Worm (Caenorhabditis elegans) whole organism, L3 larva: ENCODE results near the gene K12H6.8.
A peak's percentile ranks its signal among the peaks of the same experiment; 100 is the strongest.

Experiments used
- R02D3.7 ChIP-seq: fragments of 150-350 bp; optimal IDR thresholded peaks from 2 replicates; lab custom pipeline; 2014; ENCODE audit warnings: missing biosample characterization, missing genetic modification characterization
- ZK546.5 ChIP-seq: sonication (generic microtip); optimal IDR thresholded peaks from 2 replicates; lab custom pipeline; 2017; ENCODE audit warnings: missing biosample characterization, missing genetic modification characterization
- ama-1 ChIP-seq: fragments of 150-350 bp; optimal IDR thresholded peaks from 2 replicates; lab custom pipeline; 2018
- ceh-16 ChIP-seq: sonication (generic microtip); optimal IDR thresholded peaks from 2 replicates; lab custom pipeline; 2017; ENCODE audit warnings: missing biosample characterization, missing genetic modification characterization
- ceh-28 ChIP-seq: fragments of 150-350 bp; optimal IDR thresholded peaks from 2 replicates; lab custom pipeline; 2014; ENCODE audit warnings: missing biosample characterization, missing genetic modification reagents, missing genetic modification characterization
- ceh-9 ChIP-seq: sonication (generic microtip); optimal IDR thresholded peaks from 2 replicates; lab custom pipeline; 2018; ENCODE audit warnings: missing biosample characterization, missing genetic modification characterization
- daf-12 ChIP-seq: fragments of 150-350 bp; optimal IDR thresholded peaks from 2 replicates; lab custom pipeline; 2014; ENCODE audit warnings: missing biosample characterization, missing genetic modification reagents, missing genetic modification characterization
- egl-27 ChIP-seq: sonication (generic microtip); optimal IDR thresholded peaks from 4 replicates; lab custom pipeline; 2017; ENCODE audit warnings: missing biosample characterization, missing genetic modification reagents, missing genetic modification characterization
- egl-5 ChIP-seq: fragments of 150-350 bp; optimal IDR thresholded peaks from 2 replicates; lab custom pipeline; 2017; ENCODE audit warnings: missing biosample characterization, missing genetic modification reagents, missing genetic modification characterization, inconsistent platforms
- elt-1 ChIP-seq: fragments of 150-350 bp; optimal IDR thresholded peaks from 2 replicates; lab custom pipeline; 2014; ENCODE audit warnings: missing biosample characterization, missing genetic modification characterization
- elt-2 ChIP-seq: sonication (generic microtip); optimal IDR thresholded peaks from 2 replicates; lab custom pipeline; 2016; ENCODE audit warnings: missing genetic modification reagents, mild to moderate bottlenecking, missing genetic modification characterization, missing compliant biosample characterization
- elt-3 ChIP-seq, 3 experiments: fragments of 150-350 bp in 1 of 3; sonication (generic microtip) in 2 of 3; optimal IDR thresholded peaks; 2 replicates in 2 of 3; 4 replicates in 1 of 3; lab custom pipeline; 2014 to 2017; ENCODE audit warnings: missing biosample characterization in 3 of 3, missing genetic modification characterization in 3 of 3
- eor-1 ChIP-seq, 2 experiments: fragments of 150-350 bp; optimal IDR thresholded peaks; 2 replicates each; lab custom pipeline; 2014 to 2018; ENCODE audit warnings: missing biosample characterization in 2 of 2, missing genetic modification characterization in 2 of 2
- fkh-10 ChIP-seq: sonication (generic microtip); optimal IDR thresholded peaks from 2 replicates; lab custom pipeline; 2017; ENCODE audit warnings: missing biosample characterization, missing genetic modification reagents, missing genetic modification characterization
- hmg-11 ChIP-seq: sonication (generic microtip); optimal IDR thresholded peaks from 2 replicates; lab custom pipeline; 2016; ENCODE audit warnings: missing genetic modification characterization, missing compliant biosample characterization
- jun-1 ChIP-seq: fragments of 150-350 bp; optimal IDR thresholded peaks from 2 replicates; lab custom pipeline; 2014; ENCODE audit warnings: missing biosample characterization, missing genetic modification reagents, missing genetic modification characterization
- lin-15B ChIP-seq: fragments of 150-350 bp; optimal IDR thresholded peaks from 2 replicates; lab custom pipeline; 2014; ENCODE audit warnings: missing biosample characterization, missing genetic modification characterization
- lin-39 ChIP-seq: fragments of 150-350 bp; optimal IDR thresholded peaks from 2 replicates; lab custom pipeline; 2018; ENCODE audit warnings: missing biosample characterization, missing genetic modification reagents, missing genetic modification characterization
- lsy-12 ChIP-seq: sonication (generic microtip); optimal IDR thresholded peaks from 2 replicates; lab custom pipeline; 2016; ENCODE audit warnings: mild to moderate bottlenecking, missing genetic modification characterization, missing compliant biosample characterization
- mml-1 ChIP-seq: fragments of 150-350 bp; sonication (generic microtip); optimal IDR thresholded peaks from 3 replicates; lab custom pipeline; 2014; ENCODE audit warnings: missing biosample characterization, missing genetic modification characterization
- nfya-1 ChIP-seq: sonication (generic microtip); optimal IDR thresholded peaks from 2 replicates; lab custom pipeline; 2017; ENCODE audit warnings: missing genetic modification characterization, mild to moderate bottlenecking, missing compliant biosample characterization, antibody characterized with exemption, moderate library complexity; ENCODE audit not compliant: insufficient read depth
- nhr-11 ChIP-seq: fragments of 150-350 bp; optimal IDR thresholded peaks from 2 replicates; lab custom pipeline; 2014; ENCODE audit warnings: missing biosample characterization, missing genetic modification characterization
- nhr-23 ChIP-seq: fragments of 150-350 bp; optimal IDR thresholded peaks from 2 replicates; lab custom pipeline; 2014; ENCODE audit warnings: missing biosample characterization, missing genetic modification reagents, missing genetic modification characterization
- nhr-25 ChIP-seq: sonication (generic microtip); optimal IDR thresholded peaks from 2 replicates; lab custom pipeline; 2017; ENCODE audit warnings: missing biosample characterization, missing genetic modification characterization
- nhr-28 ChIP-seq: fragments of 150-350 bp; optimal IDR thresholded peaks from 2 replicates; lab custom pipeline; 2014; ENCODE audit warnings: missing biosample characterization, missing genetic modification characterization
- nhr-43 ChIP-seq: sonication (generic microtip); optimal IDR thresholded peaks from 2 replicates; lab custom pipeline; 2016; ENCODE audit warnings: mild to moderate bottlenecking, missing genetic modification characterization, missing compliant biosample characterization; ENCODE audit not compliant: poor library complexity, severe bottlenecking
- nhr-67 ChIP-seq: fragments of 150-350 bp; optimal IDR thresholded peaks from 2 replicates; lab custom pipeline; 2014; ENCODE audit warnings: missing biosample characterization, missing genetic modification characterization
- nhr-76 ChIP-seq: fragments of 150-350 bp; sonication (generic microtip); optimal IDR thresholded peaks from 5 replicates; lab custom pipeline; 2014; ENCODE audit warnings: missing biosample characterization, missing genetic modification characterization
- pha-4 ChIP-seq: fragments of 150-350 bp; optimal IDR thresholded peaks from 2 replicates; lab custom pipeline; 2014; ENCODE audit warnings: missing biosample characterization, missing genetic modification reagents, missing genetic modification characterization
- pqm-1 ChIP-seq: fragments of 150-350 bp; optimal IDR thresholded peaks from 2 replicates; lab custom pipeline; 2017; ENCODE audit warnings: missing biosample characterization, missing genetic modification characterization, inconsistent platforms
- skn-1 ChIP-seq: fragments of 150-350 bp; optimal IDR thresholded peaks from 2 replicates; lab custom pipeline; 2014; ENCODE audit warnings: missing biosample characterization, missing genetic modification characterization
- snpc-4 ChIP-seq: fragments of 150-350 bp; optimal IDR thresholded peaks from 2 replicates; lab custom pipeline; 2014; ENCODE audit warnings: missing biosample characterization, missing genetic modification characterization
- unc-62 ChIP-seq: fragments of 150-350 bp; sonication (generic microtip); optimal IDR thresholded peaks from 4 replicates; lab custom pipeline; 2014; ENCODE audit warnings: missing biosample characterization, missing genetic modification reagents, missing genetic modification characterization
- zag-1 ChIP-seq: fragments of 150-350 bp; optimal IDR thresholded peaks from 2 replicates; lab custom pipeline; 2014; ENCODE audit warnings: missing biosample characterization, missing genetic modification characterization
- ztf-4 ChIP-seq: fragments of 150-350 bp; optimal IDR thresholded peaks from 2 replicates; lab custom pipeline; 2014; ENCODE audit warnings: missing biosample characterization, missing genetic modification characterization

The K12H6.8 gene

ce11 chrII:2797951-2798350 is 29.7 kb upstream of the K12H6.8 start:
- TF ChIP-seq nhr-28 (no peak), snpc-4 (no peak), ceh-16 (no peak), nfya-1 (tag; lab: Kevin White, UChicago) (no peak), ceh-9 (no peak), nhr-25 (tag; lab: Kevin White, UChicago) (no peak), zag-1 (tag; lab: Kevin White, UChicago) (no peak), pha-4 (tag; lab: Kevin White, UChicago) (no peak), lin-39 (tag; lab: Kevin White, UChicago) (no peak), unc-62 (GFP tag; lab: Kevin White, UChicago) (no peak), elt-1 (tag; lab: Kevin White, UChicago) (no peak), nhr-23 (tag; lab: Kevin White, UChicago) (no peak), skn-1 (no peak)

- peak; percentile 90 for TF ChIP-seq ceh-28 (tag; lab: Kevin White, UChicago)
- TF ChIP-seq fkh-10 (GFP tag; lab: Kevin White, UChicago), result no peak
- no peak for TF ChIP-seq ZK546.5 (tag; lab: Kevin White, UChicago)
- TF ChIP-seq eor-1 (tag; optimal IDR thresholded peaks at IDR 0.05; lab: Kevin White, UChicago), result no peak
- peak; percentile 85 for TF ChIP-seq nhr-25 (tag; lab: Kevin White, UChicago)
- peak; percentile 93 for TF ChIP-seq nhr-43 (tag; lab: Kevin White, UChicago)
- peak; percentile 20 for TF ChIP-seq skn-1
- TF ChIP-seq elt-1 (tag; lab: Kevin White, UChicago), result peak; percentile 74
- peak in 2 of 3 experiments; percentile 74 to 92 for TF ChIP-seq elt-3 (tag; optimal IDR thresholded peaks at IDR 0.05; lab: Kevin White, UChicago)
- peak; percentile 65 for TF ChIP-seq nfya-1 (tag; lab: Kevin White, UChicago)
- peak; percentile 81 for TF ChIP-seq jun-1 (tag; lab: Kevin White, UChicago)
- peak; percentile 31 for TF ChIP-seq pha-4 (tag; lab: Kevin White, UChicago)
- peak; percentile 10 for TF ChIP-seq lin-15B (tag; lab: Kevin White, UChicago)
- no peak for TF ChIP-seq daf-12
- peak; percentile 96 for TF ChIP-seq elt-2 (tag; lab: Kevin White, UChicago)
- peak; percentile 19 for TF ChIP-seq nhr-11 (tag; lab: Kevin White, UChicago)
- no peak for TF ChIP-seq ztf-4
- peak; percentile 92 for TF ChIP-seq pqm-1 (tag; lab: Kevin White, UChicago)
- TF ChIP-seq unc-62 (GFP tag; lab: Kevin White, UChicago), result peak; percentile 11
- TF ChIP-seq nhr-23 (tag; lab: Kevin White, UChicago), result peak; percentile 92
- TF ChIP-seq R02D3.7, result peak; percentile 48
Measured at ce11 chrII:2800550-2801233, 27.0 kb upstream of the K12H6.8 start, which contains the start of gene nhr-119. Gene nhr-119, minus strand, starts transcription at chrII:2800600.

ce11 chrII:2801764-2802163 is 25.9 kb upstream of the K12H6.8 start:
- no peak for TF ChIP-seq nfya-1 (tag; lab: Kevin White, UChicago)
- TF ChIP-seq nhr-76, result no peak
- TF ChIP-seq fkh-10 (GFP tag; lab: Kevin White, UChicago), result no peak
- TF ChIP-seq mml-1, result no peak
- TF ChIP-seq egl-5, result no peak
- no peak for TF ChIP-seq egl-27 (tag; lab: Kevin White, UChicago)
- no peak for TF ChIP-seq ceh-16
- TF ChIP-seq skn-1, result no peak
- no peak for TF ChIP-seq zag-1 (tag; lab: Kevin White, UChicago)
- TF ChIP-seq ZK546.5 (tag; lab: Kevin White, UChicago), result no peak
- TF ChIP-seq hmg-11 (tag; lab: Kevin White, UChicago), result no peak
- TF ChIP-seq ama-1 (lab: Kevin White, UChicago), result no peak
- TF ChIP-seq lsy-12 (tag; lab: Kevin White, UChicago), result no peak
- TF ChIP-seq nhr-67 (tag; lab: Kevin White, UChicago), result no peak
- TF ChIP-seq, all 47 proteins: peak for 0
